Worm (Caenorhabditis elegans) whole organism, L1 larva: ENCODE results near the gene nhr-137.

ENCODE experiments used
- C16A3.4 ChIP-seq: fragments of 150-350 bp; optimal IDR thresholded peaks from 2 replicates; lab custom pipeline; 2014; ENCODE audit warnings: missing biosample characterization, missing genetic modification characterization
- C34B4.2 ChIP-seq: sonication (generic microtip); optimal IDR thresholded peaks from 2 replicates; lab custom pipeline; 2017; ENCODE audit warnings: mild to moderate bottlenecking, missing genetic modification characterization, missing compliant biosample characterization
- F16B12.6 ChIP-seq: fragments of 150-350 bp; optimal IDR thresholded peaks from 2 replicates; lab custom pipeline; 2014; ENCODE audit warnings: missing biosample characterization, missing genetic modification characterization
- ama-1 ChIP-seq: fragments of 150-350 bp; optimal IDR thresholded peaks from 2 replicates; lab custom pipeline; 2014
- blmp-1 ChIP-seq: fragments of 150-350 bp; optimal IDR thresholded peaks from 2 replicates; lab custom pipeline; 2014; ENCODE audit warnings: missing biosample characterization, missing genetic modification characterization
- ceh-63 ChIP-seq: fragments of 200-800 bp; sonication (Bioruptor generic); optimal IDR thresholded peaks from 2 replicates; lab custom pipeline; 2018; ENCODE audit warnings: mild to moderate bottlenecking, missing genetic modification characterization, missing compliant biosample characterization
- ceh-82 ChIP-seq, 3 experiments: fragments of 150-350 bp in 1 of 3; sonication (generic microtip) in 2 of 3; optimal IDR thresholded peaks; 2 replicates each; lab custom pipeline; 2014 to 2017; ENCODE audit warnings: missing biosample characterization in 3 of 3, missing genetic modification characterization in 3 of 3
- ceh-88 ChIP-seq: fragments of 200-800 bp; sonication (Bioruptor generic); IDR thresholded peaks from 2 replicates; pipeline ENCODE4 v1.3.6; 2022; ENCODE audit warnings: missing genetic modification characterization, missing compliant biosample characterization
- dpl-1 ChIP-seq, 3 experiments: fragments of 150-350 bp in 2 of 3; sonication (generic microtip) in 1 of 3; optimal IDR thresholded peaks; 2 replicates each; lab custom pipeline; 2014 to 2017; ENCODE audit warnings: missing biosample characterization in 3 of 3, missing genetic modification characterization in 3 of 3, missing genetic modification reagents in 3 of 3
- efl-1 ChIP-seq, 4 experiments: fragments of 150-350 bp; optimal IDR thresholded peaks in 3 of 4; peaks in 1 of 4; 1 replicate in 1 of 4; 2 replicates in 3 of 4; lab custom pipeline; 2014; ENCODE audit warnings: missing biosample characterization in 2 of 4, missing genetic modification characterization in 2 of 4, missing genetic modification reagents in 2 of 4
- egl-27 ChIP-seq, 2 experiments: fragments of 150-350 bp in 1 of 2; sonication (generic microtip); optimal IDR thresholded peaks; 3 replicates each; lab custom pipeline; 2017 to 2018; ENCODE audit warnings: missing biosample characterization in 2 of 2, missing genetic modification characterization in 2 of 2, missing genetic modification reagents in 2 of 2
- elt-2 ChIP-seq: sonication (generic microtip); optimal IDR thresholded peaks from 2 replicates; lab custom pipeline; 2016; ENCODE audit warnings: missing genetic modification characterization, mild to moderate bottlenecking, inconsistent platforms, missing compliant biosample characterization, missing genetic modification reagents
- fkh-10 ChIP-seq: sonication (generic microtip); optimal IDR thresholded peaks from 2 replicates; lab custom pipeline; 2017; ENCODE audit warnings: missing biosample characterization, missing genetic modification reagents, missing genetic modification characterization
- fkh-4 ChIP-seq: sonication (generic microtip); optimal IDR thresholded peaks from 2 replicates; lab custom pipeline; 2016; ENCODE audit warnings: missing compliant biosample characterization, missing genetic modification characterization, borderline replicate concordance
- fkh-8 ChIP-seq: sonication (generic microtip); optimal IDR thresholded peaks from 2 replicates; lab custom pipeline; 2016; ENCODE audit warnings: mild to moderate bottlenecking, missing genetic modification characterization, missing compliant biosample characterization
- fos-1 ChIP-seq: fragments of 150-350 bp; optimal IDR thresholded peaks from 2 replicates; lab custom pipeline; 2014; ENCODE audit warnings: missing biosample characterization, missing genetic modification characterization
- hlh-4 ChIP-seq: sonication (generic microtip); optimal IDR thresholded peaks from 2 replicates; lab custom pipeline; 2016; ENCODE audit warnings: mild to moderate bottlenecking, missing genetic modification characterization, missing compliant biosample characterization
- lin-14 ChIP-seq: fragments of 200-800 bp; sonication (Bioruptor generic); optimal IDR thresholded peaks from 2 replicates; lab custom pipeline; 2018; ENCODE audit warnings: mild to moderate bottlenecking, missing genetic modification characterization, moderate library complexity, missing compliant biosample characterization
- lin-39 ChIP-seq: fragments of 150-350 bp; optimal IDR thresholded peaks from 2 replicates; lab custom pipeline; 2014; ENCODE audit warnings: missing biosample characterization, missing genetic modification reagents, missing genetic modification characterization
- mab-9 ChIP-seq: fragments of 200-800 bp; sonication (Bioruptor generic); IDR thresholded peaks from 2 replicates; pipeline ENCODE4 v1.3.6; 2022; ENCODE audit warnings: missing genetic modification reagents, missing genetic modification characterization, missing compliant biosample characterization
- mep-1 ChIP-seq: fragments of 150-350 bp; optimal IDR thresholded peaks from 2 replicates; lab custom pipeline; 2014; ENCODE audit warnings: missing biosample characterization, missing genetic modification characterization
- nhr-11 ChIP-seq: fragments of 150-350 bp; optimal IDR thresholded peaks from 2 replicates; lab custom pipeline; 2014; ENCODE audit warnings: missing biosample characterization, missing genetic modification characterization
- nhr-20 ChIP-seq: sonication (generic microtip); optimal IDR thresholded peaks from 2 replicates; lab custom pipeline; 2016; ENCODE audit warnings: mild to moderate bottlenecking, missing genetic modification characterization, missing compliant biosample characterization
- nhr-90 ChIP-seq: sonication (generic microtip); optimal IDR thresholded peaks from 2 replicates; lab custom pipeline; 2016; ENCODE audit warnings: mild to moderate bottlenecking, missing genetic modification characterization, missing compliant biosample characterization; ENCODE audit not compliant: poor library complexity
- rnt-1 ChIP-seq: sonication (generic microtip); optimal IDR thresholded peaks from 2 replicates; lab custom pipeline; 2016; ENCODE audit warnings: mild to moderate bottlenecking, missing genetic modification characterization, moderate library complexity, missing compliant biosample characterization
- snpc-4 ChIP-seq: fragments of 150-350 bp; optimal IDR thresholded peaks from 2 replicates; lab custom pipeline; 2014; ENCODE audit warnings: missing biosample characterization, missing genetic modification characterization
- sup-37 ChIP-seq: fragments of 200-800 bp; sonication (Bioruptor generic); optimal IDR thresholded peaks from 2 replicates; lab custom pipeline; 2018; ENCODE audit warnings: mild to moderate bottlenecking, missing genetic modification characterization, missing compliant biosample characterization
- vab-15 ChIP-seq: sonication (generic microtip); optimal IDR thresholded peaks from 2 replicates; lab custom pipeline; 2017; ENCODE audit warnings: missing genotype, mild to moderate bottlenecking, missing genetic modification characterization, missing compliant biosample characterization
- xbp-1 ChIP-seq: sonication (generic microtip); optimal IDR thresholded peaks from 2 replicates; lab custom pipeline; 2016; ENCODE audit warnings: missing genetic modification characterization, missing compliant biosample characterization
- zag-1 ChIP-seq: fragments of 150-350 bp; optimal IDR thresholded peaks from 2 replicates; lab custom pipeline; 2014; ENCODE audit warnings: missing biosample characterization, missing genetic modification characterization

Gene nhr-137

ce11 chrX:6668911-6669310 lies at the start of gene nhr-137:
Gene nhr-137, minus strand, starts transcription at chrX:6669011.
- TF ChIP-seq efl-1 (optimal IDR thresholded peaks at IDR 0.05; lab: Kevin White, UChicago), result no peak
- TF ChIP-seq efl-1 (GFP tag; optimal IDR thresholded peaks at IDR 0.05 in 1 of 2; lab: Kevin White, UChicago), result peak in 1 of 2 experiments; percentile 37
- no peak for TF ChIP-seq lin-39
- no peak for TF ChIP-seq ama-1 (lab: Kevin White, UChicago)

DNA sequence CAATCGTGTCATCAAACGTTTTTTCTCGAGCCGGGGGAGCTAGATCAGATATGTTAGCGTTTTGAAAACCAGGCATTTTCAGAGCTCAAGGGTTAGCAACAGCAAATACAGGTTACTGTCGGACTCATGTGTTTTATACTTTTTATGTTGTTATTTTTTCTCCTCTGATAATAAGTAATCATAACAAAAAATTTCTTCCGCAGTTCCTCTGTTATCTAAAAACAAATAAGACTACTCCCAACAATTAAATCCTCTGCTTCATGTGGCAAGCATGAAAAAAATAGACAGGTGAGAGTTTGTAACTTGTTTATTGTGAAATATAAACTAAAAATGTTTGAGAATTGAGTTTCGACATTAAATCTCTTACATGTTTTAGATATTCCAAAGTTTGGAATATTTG lies 49.8 kb upstream of the nhr-137 start, which contains the start of gene smf-2:
TSS of gene smf-2 (minus strand) at position 101 of the 400 bp plus-strand sequence.
- no peak for TF ChIP-seq ceh-88 (GFP tag; lab: Robert Waterston, UW)
- no peak for TF ChIP-seq fkh-4 (tag; lab: Kevin White, UChicago)
- TF ChIP-seq C34B4.2 (tag; lab: Kevin White, UChicago), result no peak
- TF ChIP-seq elt-2, result no peak
- no peak for TF ChIP-seq ceh-82 (tag; optimal IDR thresholded peaks at IDR 0.05; lab: Kevin White, UChicago)
- no peak for TF ChIP-seq blmp-1 (tag; lab: Kevin White, UChicago)
- TF ChIP-seq fos-1 (tag; lab: Kevin White, UChicago), result no peak
- no peak for TF ChIP-seq sup-37 (GFP tag; lab: Kevin White, UChicago)
- no peak for TF ChIP-seq C16A3.4 (tag; lab: Kevin White, UChicago)
- TF ChIP-seq F16B12.6, result no peak
- TF ChIP-seq dpl-1 (GFP tag; optimal IDR thresholded peaks at IDR 0.05; lab: Kevin White, UChicago), result no peak
- TF ChIP-seq zag-1 (tag; lab: Kevin White, UChicago), result no peak
- no peak for TF ChIP-seq vab-15 (tag; lab: Kevin White, UChicago)
- TF ChIP-seq ama-1 (lab: Kevin White, UChicago), result no peak
- TF ChIP-seq nhr-11 (tag; lab: Kevin White, UChicago), result no peak

DNA sequence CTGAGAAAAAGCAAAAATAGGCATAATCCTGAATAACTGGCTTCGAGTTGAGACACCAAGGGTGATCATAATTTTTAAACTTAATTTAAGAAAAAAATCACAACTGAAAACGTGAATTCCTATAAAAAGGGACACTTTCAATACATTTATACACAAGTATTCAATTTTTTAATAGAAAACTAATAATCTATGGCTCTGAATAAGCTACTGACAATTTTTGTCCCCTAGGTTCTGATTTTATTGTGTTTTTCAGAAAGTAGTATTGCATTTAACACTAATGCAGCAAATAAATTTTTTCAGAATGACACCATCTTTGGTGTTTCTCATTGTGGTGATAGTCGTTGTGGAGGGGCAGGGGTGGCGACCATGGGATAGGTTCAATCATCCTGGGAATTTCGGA lies 44.5 kb upstream of the nhr-137 start, which contains the start of gene nas-11:
TSS of gene nas-11 (plus strand) at position 301 of the 400 bp plus-strand sequence.
- TF ChIP-seq rnt-1 (tag; lab: Kevin White, UChicago) (no peak), efl-1 (optimal IDR thresholded peaks at IDR 0.05; lab: Kevin White, UChicago) (no peak), efl-1 (GFP tag; optimal IDR thresholded peaks at IDR 0.05 in 1 of 2; lab: Kevin White, UChicago) (peak in 1 of 2 experiments; percentile 77)

DNA sequence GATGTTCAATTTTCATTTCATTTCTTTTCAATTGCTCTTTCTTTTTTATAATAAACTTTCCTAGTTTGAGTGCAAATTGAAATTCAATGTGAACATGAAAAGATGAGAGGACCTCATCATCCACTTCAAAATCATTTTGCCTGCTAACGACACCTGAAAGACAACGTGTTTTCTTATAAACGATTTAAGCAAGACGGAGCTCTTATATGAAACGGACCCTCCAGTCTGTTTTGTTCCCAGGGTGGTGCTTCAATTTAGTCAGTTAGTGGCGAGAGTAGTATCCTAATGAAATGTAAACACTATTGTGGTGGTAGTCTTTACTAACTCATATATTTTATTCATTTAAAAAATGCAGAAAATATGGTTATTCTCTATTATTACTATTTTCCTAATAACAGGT lies 40.4 kb upstream of the nhr-137 start, which contains the start of gene acr-3:
TSS of gene acr-3 (plus strand) at position 301 of the 400 bp plus-strand sequence.
- no peak for TF ChIP-seq nhr-90 (tag; lab: Kevin White, UChicago)
- TF ChIP-seq fkh-8 (tag; lab: Kevin White, UChicago), result no peak

DNA sequence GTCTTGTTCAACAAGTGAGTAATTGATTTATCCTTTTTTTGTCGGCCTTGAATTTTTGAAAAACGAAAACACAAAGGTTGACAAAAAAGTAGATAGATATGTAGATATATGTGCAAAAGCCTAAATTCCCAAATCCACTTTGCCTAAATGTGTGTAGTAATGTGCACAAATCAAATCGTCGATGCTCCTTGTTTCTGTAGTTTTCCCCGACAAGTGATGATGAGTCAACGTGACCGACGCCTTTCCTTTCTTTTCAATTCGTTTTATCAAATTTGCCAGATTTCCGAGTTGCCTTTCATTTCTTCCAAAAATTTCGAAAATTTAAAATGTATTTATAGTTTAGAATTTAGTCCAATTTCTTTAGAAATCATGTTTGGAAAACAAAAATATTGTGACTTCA lies 36.3 kb upstream of the nhr-137 start:
- TF ChIP-seq egl-27 (tag; optimal IDR thresholded peaks at IDR 0.05; lab: Kevin White, UChicago) (no peak), hlh-4 (tag; lab: Kevin White, UChicago) (no peak), snpc-4 (tag; lab: Kevin White, UChicago) (no peak), nhr-20 (tag; lab: Kevin White, UChicago) (no peak), lin-14 (GFP tag; lab: Kevin White, UChicago) (peak; percentile 58), xbp-1 (tag; lab: Kevin White, UChicago) (no peak), fkh-10 (GFP tag; lab: Kevin White, UChicago) (peak; percentile 93)
- TF ChIP-seq, all 84 proteins: peak for 2

- TF ChIP-seq mab-9, result 0 out of 2 replicates have a peak, but pooled peaks have one; percentile 15
- TF ChIP-seq ceh-82 (tag; optimal IDR thresholded peaks at IDR 0.05; lab: Kevin White, UChicago), result peak in 1 of 3 experiments; percentile 1
- TF ChIP-seq ceh-63, result peak; percentile 35
- TF ChIP-seq lin-14 (GFP tag; lab: Kevin White, UChicago), result peak; percentile 39
- no peak for TF ChIP-seq mep-1 (tag; lab: Kevin White, UChicago)
- TF ChIP-seq, all 84 proteins: peak for 4
Measured at ce11 chrX:6702249-6702648, 33.4 kb upstream of the nhr-137 start, which contains the start of gene acr-2. Gene acr-2, plus strand, starts transcription at chrX:6702549.
